Fruit fly (Drosophila melanogaster) whole organism, embryonic: ENCODE data around the gene CG33687.

ENCODE experiments used
- Awh ChIP-seq: fragments of 200-800 bp; sonication (Bioruptor generic); IDR thresholded peaks from 2 replicates; pipeline ENCODE4, ENCODE4 v1.3.6; 2022; ENCODE audit warnings: missing biosample characterization, missing genetic modification characterization
- CG12219 ChIP-seq: fragments of 200-800 bp; sonication (Bioruptor generic); optimal IDR thresholded peaks from 3 replicates; lab custom pipeline; 2018; ENCODE audit warnings: missing biosample characterization, mild to moderate bottlenecking, missing genetic modification characterization
- CG12659 ChIP-seq: fragments of 200-800 bp; sonication (Bioruptor generic); optimal IDR thresholded peaks from 3 replicates; lab custom pipeline; 2017; ENCODE audit warnings: mild to moderate bottlenecking, missing biosample characterization, missing genetic modification reagents, missing genetic modification characterization
- CG12769 ChIP-seq: fragments of 200-800 bp; sonication (Bioruptor generic); optimal IDR thresholded peaks from 2 replicates; lab custom pipeline; 2019; ENCODE audit warnings: missing biosample characterization, mild to moderate bottlenecking, missing genetic modification characterization, moderate library complexity
- CG13424 ChIP-seq: fragments of 200-800 bp; sonication (Bioruptor generic); optimal IDR thresholded peaks from 2 replicates; lab custom pipeline; 2019; ENCODE audit warnings: missing biosample characterization, mild to moderate bottlenecking, missing genetic modification characterization, moderate library complexity
- CG13894 ChIP-seq: fragments of 200-800 bp; sonication (Bioruptor generic); optimal IDR thresholded peaks from 3 replicates; lab custom pipeline; 2018; ENCODE audit warnings: missing biosample characterization, mild to moderate bottlenecking, missing genetic modification characterization, moderate library complexity
- CG16813 ChIP-seq: fragments of 200-800 bp; sonication (Bioruptor generic); IDR thresholded peaks from 3 replicates; pipeline ENCODE4 v1.3.6; 2022; ENCODE audit warnings: missing biosample characterization, missing genetic modification characterization; ENCODE audit not compliant: partially characterized antibody
- CG17359 ChIP-seq: fragments of 200-800 bp; sonication (Bioruptor generic); optimal IDR thresholded peaks from 3 replicates; lab custom pipeline; 2018; ENCODE audit warnings: missing biosample characterization, mild to moderate bottlenecking, missing genetic modification characterization, moderate library complexity
- CG1792 ChIP-seq: fragments of 200-800 bp; sonication (Bioruptor generic); optimal IDR thresholded peaks from 2 replicates; lab custom pipeline; 2016; ENCODE audit warnings: missing biosample characterization, missing genetic modification characterization
- CG18011 ChIP-seq: fragments of 200-800 bp; sonication (Bioruptor generic); optimal IDR thresholded peaks from 2 replicates; lab custom pipeline; 2017; ENCODE audit warnings: missing biosample characterization, missing genetic modification characterization, mild to moderate bottlenecking, moderate library complexity, missing genotype
- CG1832 ChIP-seq: fragments of 200-800 bp; sonication (Bioruptor generic); optimal IDR thresholded peaks from 2 replicates; lab custom pipeline; 2017; ENCODE audit warnings: missing biosample characterization, mild to moderate bottlenecking, missing genetic modification characterization, inconsistent platforms
- CG18619 ChIP-seq: fragments of 200-800 bp; sonication (Bioruptor generic); optimal IDR thresholded peaks from 3 replicates; lab custom pipeline; 2017; ENCODE audit warnings: missing biosample characterization, mild to moderate bottlenecking, missing genetic modification characterization
- CG3065 ChIP-seq: fragments of 200-800 bp; sonication (Bioruptor generic); optimal IDR thresholded peaks from 2 replicates; lab custom pipeline; 2016; ENCODE audit warnings: missing biosample characterization, missing genetic modification characterization
- CG6175 ChIP-seq: fragments of 200-800 bp; sonication (Bioruptor generic); IDR thresholded peaks from 3 replicates; pipeline ENCODE4 v1.3.6; 2022; ENCODE audit warnings: missing biosample characterization, missing genetic modification characterization
- CG8290 ChIP-seq, 3 experiments: fragments of 200-800 bp; sonication (Bioruptor generic); optimal IDR thresholded peaks; 2 replicates each; lab custom pipeline; 2016 to 2019; ENCODE audit warnings: missing biosample characterization in 3 of 3, missing genetic modification characterization in 3 of 3, mild to moderate bottlenecking in 2 of 3, moderate library complexity in 1 of 3
- CG8765 ChIP-seq: fragments of 200-800 bp; sonication (Bioruptor generic); IDR thresholded peaks from 2 replicates; pipeline ENCODE4 v1.3.6; 2022; ENCODE audit warnings: missing biosample characterization, missing genetic modification characterization
- CG8944 ChIP-seq: fragments of 200-800 bp; sonication (Bioruptor generic); optimal IDR thresholded peaks from 3 replicates; lab custom pipeline; 2016; ENCODE audit warnings: missing biosample characterization, missing genetic modification characterization
- D ChIP-seq, 2 experiments: fragments of 200-800 bp in 1 of 2; fragments of >200 bp in 1 of 2; sonication (Bioruptor generic) in 1 of 2; optimal IDR thresholded peaks; 2 replicates in 1 of 2; 3 replicates in 1 of 2; lab custom pipeline; 2017; ENCODE audit warnings: mild to moderate bottlenecking in 1 of 2, missing biosample characterization in 1 of 2, missing genetic modification characterization in 1 of 2, missing genetic modification reagents in 1 of 2
- D19B ChIP-seq: fragments of 200-800 bp; sonication (Bioruptor generic); optimal IDR thresholded peaks from 2 replicates; lab custom pipeline; 2017; ENCODE audit warnings: missing biosample characterization, mild to moderate bottlenecking, missing genetic modification characterization
- Dad ChIP-seq: fragments of 200-800 bp; sonication (Bioruptor generic); optimal IDR thresholded peaks from 3 replicates; lab custom pipeline; 2016; ENCODE audit warnings: missing biosample characterization, missing genetic modification characterization
- Dref ChIP-seq: fragments of 200-800 bp; sonication (Bioruptor generic); IDR thresholded peaks from 2 replicates; pipeline ENCODE4 v1.3.6; 2022; ENCODE audit warnings: missing biosample characterization, missing genetic modification characterization
- Drgx ChIP-seq: fragments of 200-800 bp; sonication (Bioruptor generic); IDR thresholded peaks from 2 replicates; pipeline ENCODE4 v1.3.6; 2022; ENCODE audit warnings: missing biosample characterization, missing genetic modification characterization
- Ets65A ChIP-seq: fragments of 200-800 bp; sonication (Bioruptor generic); peaks from one replicate; lab custom pipeline; 2016; ENCODE audit warnings: missing biosample characterization, missing genetic modification characterization
- Gsc ChIP-seq: fragments of 200-800 bp; sonication (Bioruptor generic); IDR thresholded peaks from 2 replicates; pipeline ENCODE4 v1.3.6; 2022; ENCODE audit warnings: missing biosample characterization, missing genetic modification characterization
- HHEX ChIP-seq: fragments of 200-800 bp; sonication (Bioruptor generic); optimal IDR thresholded peaks from 3 replicates; lab custom pipeline; 2017; ENCODE audit warnings: missing biosample characterization, mild to moderate bottlenecking, missing genetic modification characterization, missing genetic modification reagents
- HmgZ ChIP-seq: fragments of 200-800 bp; sonication (Bioruptor generic); optimal IDR thresholded peaks from 2 replicates; lab custom pipeline; 2018; ENCODE audit warnings: missing biosample characterization, mild to moderate bottlenecking, missing genetic modification characterization
- Med ChIP-seq: fragments of 200-800 bp; sonication (Bioruptor generic); peaks from one replicate; lab custom pipeline; 2016; ENCODE audit warnings: missing biosample characterization, missing genetic modification characterization, mild to moderate bottlenecking, inconsistent platforms, moderate library complexity
- Six4 ChIP-seq: fragments of 200-800 bp; sonication (Bioruptor generic); optimal IDR thresholded peaks from 2 replicates; lab custom pipeline; 2016; ENCODE audit warnings: missing biosample characterization, missing genetic modification characterization
- Spps ChIP-seq: fragments of 200-800 bp; sonication (Bioruptor generic); optimal IDR thresholded peaks from 2 replicates; lab custom pipeline; 2018; ENCODE audit warnings: missing biosample characterization, mild to moderate bottlenecking, missing genetic modification characterization
- Ssrp ChIP-seq: fragments of 200-800 bp; sonication (Bioruptor generic); optimal IDR thresholded peaks from 2 replicates; lab custom pipeline; 2018; ENCODE audit warnings: missing biosample characterization, mild to moderate bottlenecking, missing genetic modification characterization, moderate library complexity
- Xbp1 ChIP-seq: fragments of 200-800 bp; sonication (Bioruptor generic); optimal IDR thresholded peaks from 3 replicates; lab custom pipeline; 2016; ENCODE audit warnings: missing biosample characterization, mild to moderate bottlenecking, missing genetic modification characterization
- cwo ChIP-seq: fragments of 200-800 bp; sonication (Bioruptor generic); optimal IDR thresholded peaks from 3 replicates; lab custom pipeline; 2017; ENCODE audit warnings: missing biosample characterization, missing genetic modification characterization, mild to moderate bottlenecking, moderate library complexity, missing genetic modification reagents
- dysf ChIP-seq: fragments of 200-800 bp; sonication (Bioruptor generic); IDR thresholded peaks from 3 replicates; pipeline ENCODE4 v1.3.6; 2022; ENCODE audit warnings: missing biosample characterization, missing genetic modification characterization
- emc ChIP-seq: fragments of 200-800 bp; sonication (Bioruptor generic); optimal IDR thresholded peaks from 2 replicates; lab custom pipeline; 2016; ENCODE audit warnings: missing biosample characterization, missing genetic modification characterization
- ewg ChIP-seq: fragments of 200-800 bp; sonication (Bioruptor generic); optimal IDR thresholded peaks from 3 replicates; lab custom pipeline; 2017; ENCODE audit warnings: mild to moderate bottlenecking, missing biosample characterization, missing genetic modification reagents, missing genetic modification characterization
- gce ChIP-seq: fragments of 200-800 bp; sonication (Bioruptor generic); IDR thresholded peaks from 3 replicates; pipeline ENCODE4 v1.3.6; 2022; ENCODE audit warnings: missing biosample characterization, missing genetic modification characterization
- gem ChIP-seq: fragments of 200-800 bp; sonication (Bioruptor generic); optimal IDR thresholded peaks from 2 replicates; lab custom pipeline; 2019; ENCODE audit warnings: missing biosample characterization, mild to moderate bottlenecking, missing genetic modification characterization, moderate library complexity
- kah ChIP-seq: fragments of 200-800 bp; sonication (Bioruptor generic); optimal IDR thresholded peaks from 2 replicates; lab custom pipeline; 2018; ENCODE audit warnings: missing biosample characterization, mild to moderate bottlenecking, missing genetic modification characterization
- pan ChIP-seq, 4 experiments: fragments of >200 bp in 3 of 4; fragments of 200-800 bp in 1 of 4; sonication (Bioruptor generic) in 1 of 4; optimal IDR thresholded peaks in 3 of 4; IDR thresholded peaks in 1 of 4; 2 replicates each; pipeline versions ENCODE4 v1.3.6 to Lab custom; 2017 to 2022; ENCODE audit warnings: missing biosample characterization in 2 of 4, missing genetic modification characterization in 2 of 4, mixed read lengths in 1 of 4
- peb ChIP-seq: fragments of 200-800 bp; sonication (Bioruptor generic); IDR thresholded peaks from 2 replicates; pipeline ENCODE4 v1.3.6; 2022; ENCODE audit warnings: missing biosample characterization, missing genetic modification characterization
- psq ChIP-seq: fragments of 200-800 bp; sonication (Bioruptor generic); optimal IDR thresholded peaks from 2 replicates; lab custom pipeline; 2017; ENCODE audit warnings: missing biosample characterization, missing genetic modification characterization
- run ChIP-seq: fragments of 200-800 bp; sonication (Bioruptor generic); optimal IDR thresholded peaks from 3 replicates; lab custom pipeline; 2018; ENCODE audit warnings: missing biosample characterization, mild to moderate bottlenecking, missing genetic modification characterization
- sens-2 ChIP-seq: fragments of 200-800 bp; sonication (Bioruptor generic); IDR thresholded peaks from 2 replicates; pipeline ENCODE4 v1.3.6; 2022; ENCODE audit warnings: missing biosample characterization, missing genetic modification characterization
- shn ChIP-seq: fragments of 200-800 bp; sonication (Bioruptor generic); optimal IDR thresholded peaks from 3 replicates; lab custom pipeline; 2016; ENCODE audit warnings: missing biosample characterization, missing genetic modification characterization
- tll ChIP-seq, 2 experiments: fragments of 200-800 bp in 1 of 2; fragments of >200 bp in 1 of 2; sonication (Bioruptor generic) in 1 of 2; optimal IDR thresholded peaks; 2 replicates each; lab custom pipeline; 2017 to 2019; ENCODE audit warnings: missing biosample characterization in 2 of 2, missing genetic modification characterization in 2 of 2, mild to moderate bottlenecking in 1 of 2, moderate library complexity in 1 of 2
- wor ChIP-seq: fragments of 200-800 bp; sonication (Bioruptor generic); IDR thresholded peaks from 2 replicates; pipeline ENCODE4 v1.3.6; 2022; ENCODE audit warnings: missing biosample characterization, missing genetic modification characterization
- zf30C ChIP-seq: fragments of 200-800 bp; sonication (Bioruptor generic); optimal IDR thresholded peaks from 3 replicates; lab custom pipeline; 2018; ENCODE audit warnings: missing biosample characterization, mild to moderate bottlenecking, missing genetic modification characterization

Gene CG33687

dm6 chr3L:16150850-16151515 is 46.7 kb upstream of the CG33687 start:
- TF ChIP-seq run (tag; lab: Kevin White, UChicago) (no peak), emc (no peak), CG8944 (GFP tag; lab: Kevin White, UChicago) (no peak), CG1832 (GFP tag; lab: Kevin White, UChicago) (no peak), CG12659 (GFP tag; lab: Kevin White, UChicago) (no peak), sens-2 (GFP tag; lab: Robert Waterston, UW) (no peak), CG18011 (GFP tag; lab: Kevin White, UChicago) (peak; percentile 86), kah (GFP tag; lab: Kevin White, UChicago) (no peak), Ets65A (peak; percentile 35), Awh (GFP tag; lab: Robert Waterston, UW) (no peak), Dad (no peak), HmgZ (no peak), CG16813 (no peak), D19B (GFP tag; lab: Kevin White, UChicago) (peak; percentile 85), CG17359 (tag; lab: Kevin White, UChicago) (peak; percentile 2), psq (GFP tag; lab: Kevin White, UChicago) (no peak)

DNA sequence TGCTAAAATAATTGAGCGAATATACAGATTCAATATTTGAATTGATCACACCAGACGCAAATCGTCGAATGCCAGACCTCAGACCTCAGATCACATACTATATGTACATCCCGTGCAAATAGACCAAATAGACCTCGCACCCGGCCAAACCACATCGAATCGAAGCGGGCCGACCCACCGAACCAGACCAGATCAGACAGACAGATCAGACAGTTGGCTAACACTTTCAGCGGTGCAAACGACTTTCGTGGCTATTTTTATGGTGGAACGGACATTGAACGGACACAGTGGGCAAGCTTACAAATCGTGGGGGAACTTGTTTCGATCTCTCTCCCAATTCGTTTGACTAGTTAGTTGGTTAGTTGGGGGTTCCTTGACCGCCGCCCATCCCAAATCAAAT is 45.9 kb upstream of the CG33687 start:
- no peak for TF ChIP-seq D (optimal IDR thresholded peaks at IDR 0.05; lab: Kevin White, UChicago)
- TF ChIP-seq D (GFP tag; optimal IDR thresholded peaks at IDR 0.05; lab: Kevin White, UChicago) = no peak
- TF ChIP-seq tll (GFP tag; optimal IDR thresholded peaks at IDR 0.05; lab: Kevin White, UChicago) = no peak
- TF ChIP-seq CG12769 = peak; percentile 71
- no peak for TF ChIP-seq CG8290 (GFP tag; optimal IDR thresholded peaks at IDR 0.05; lab: Kevin White, UChicago)
- TF ChIP-seq CG8290 (tag; optimal IDR thresholded peaks at IDR 0.05; lab: Kevin White, UChicago) = peak in 1 of 2 experiments; percentile 9
- peak; percentile 76 for TF ChIP-seq Med
- TF ChIP-seq gce (GFP tag; lab: Robert Waterston, UW) = no peak
- TF ChIP-seq Six4 (GFP tag; lab: Kevin White, UChicago) = no peak
- TF ChIP-seq ewg (GFP tag; lab: Kevin White, UChicago) = no peak
- no peak for TF ChIP-seq CG18619 (GFP tag; lab: Kevin White, UChicago)
- TF ChIP-seq CG12219 (GFP tag; lab: Kevin White, UChicago) = no peak
- no peak for TF ChIP-seq Gsc (GFP tag; lab: Robert Waterston, UW)
- peak; percentile 15; the same call in 1 of the 2 replicates for TF ChIP-seq Drgx (GFP tag; lab: Robert Waterston, UW)
- no peak for TF ChIP-seq wor (GFP tag; lab: Robert Waterston, UW)
- TF ChIP-seq psq (GFP tag; lab: Kevin White, UChicago) = no peak
- no peak for TF ChIP-seq CG1792 (GFP tag; lab: Kevin White, UChicago)
- no peak for TF ChIP-seq dysf (GFP tag; lab: Robert Waterston, UW)
- TF ChIP-seq pan (optimal IDR thresholded peaks at IDR 0.05; lab: Kevin White, UChicago) = no peak
- peak in 1 of 2 experiments; percentile 17 for TF ChIP-seq pan (GFP tag; optimal IDR thresholded peaks at IDR 0.05 in 1 of 2, IDR thresholded peaks at IDR 0.05 in 1 of 2)
- TF ChIP-seq cwo (GFP tag; lab: Kevin White, UChicago) = peak; percentile 20
- TF ChIP-seq gem (tag; lab: Kevin White, UChicago) = no peak
- no peak for TF ChIP-seq shn (GFP tag; lab: Kevin White, UChicago)
- no peak for TF ChIP-seq Dref (GFP tag; lab: Robert Waterston, UW)
- no peak for TF ChIP-seq CG13424 (tag; lab: Kevin White, UChicago)
- no peak for TF ChIP-seq CG3065
- no peak for TF ChIP-seq HHEX (GFP tag; lab: Kevin White, UChicago)
- no peak for TF ChIP-seq CG8765 (GFP tag; lab: Robert Waterston, UW)
- TF ChIP-seq Spps (tag; lab: Kevin White, UChicago) = no peak
- TF ChIP-seq zf30C (GFP tag; lab: Kevin White, UChicago) = no peak
- TF ChIP-seq Xbp1 (GFP tag; lab: Kevin White, UChicago) = no peak
- no peak for TF ChIP-seq CG6175
- TF ChIP-seq CG13894 (tag; lab: Kevin White, UChicago) = peak; percentile 18
- no peak for TF ChIP-seq peb
- TF ChIP-seq Ssrp (tag; lab: Kevin White, UChicago) = no peak
- TF ChIP-seq, all 482 proteins: peak for 7
